Worm (Caenorhabditis elegans) whole organism, L1 larva: ENCODE measurements around the gene fbf-2.

Source experiments
- C04F5.9 ChIP-seq: sonication (generic microtip); optimal IDR thresholded peaks from 2 replicates; lab custom pipeline; 2016; ENCODE audit warnings: missing genetic modification characterization, missing compliant biosample characterization
- C34B4.2 ChIP-seq: sonication (generic microtip); optimal IDR thresholded peaks from 2 replicates; lab custom pipeline; 2017; ENCODE audit warnings: mild to moderate bottlenecking, missing genetic modification characterization, missing compliant biosample characterization
- alr-1 ChIP-seq: fragments of 200-800 bp; sonication (Bioruptor generic); optimal IDR thresholded peaks from 2 replicates; lab custom pipeline; 2018; ENCODE audit warnings: borderline replicate concordance, mild to moderate bottlenecking, missing genetic modification characterization, missing compliant biosample characterization
- ceh-8 ChIP-seq: fragments of 200-800 bp; sonication (Bioruptor generic); optimal IDR thresholded peaks from 2 replicates; lab custom pipeline; 2018; ENCODE audit warnings: mild to moderate bottlenecking, missing genetic modification characterization, moderate library complexity, missing compliant biosample characterization
- ceh-88 ChIP-seq: fragments of 200-800 bp; sonication (Bioruptor generic); IDR thresholded peaks from 2 replicates; pipeline ENCODE4 v1.3.6; 2022; ENCODE audit warnings: missing genetic modification characterization, missing compliant biosample characterization
- ces-1 ChIP-seq: fragments of 150-350 bp; optimal IDR thresholded peaks from 2 replicates; lab custom pipeline; 2014; ENCODE audit warnings: missing biosample characterization, missing genetic modification reagents, missing genetic modification characterization
- dpl-1 ChIP-seq, 3 experiments: fragments of 150-350 bp in 2 of 3; sonication (generic microtip) in 1 of 3; optimal IDR thresholded peaks; 2 replicates each; lab custom pipeline; 2014 to 2017; ENCODE audit warnings: missing biosample characterization in 3 of 3, missing genetic modification characterization in 3 of 3, missing genetic modification reagents in 3 of 3
- efl-3 ChIP-seq: fragments of 200-800 bp; sonication (Bioruptor generic); optimal IDR thresholded peaks from 2 replicates; lab custom pipeline; 2018; ENCODE audit warnings: mild to moderate bottlenecking, missing genetic modification characterization, missing compliant biosample characterization
- isw-1 ChIP-seq: fragments of 200-800 bp; sonication (Bioruptor generic); IDR thresholded peaks from 2 replicates; pipeline ENCODE4 v1.3.6; 2022; ENCODE audit warnings: missing genetic modification characterization, missing compliant biosample characterization
- jun-1 ChIP-seq: fragments of 150-350 bp; optimal IDR thresholded peaks from 2 replicates; lab custom pipeline; 2014; ENCODE audit warnings: missing biosample characterization, missing genetic modification reagents, missing genetic modification characterization
- nhr-19 ChIP-seq: fragments of 200-800 bp; sonication (Bioruptor generic); conservative IDR thresholded peaks from 2 replicates; pipeline ENCODE4 v1.3.6; 2022; ENCODE audit warnings: missing genetic modification characterization, missing compliant biosample characterization
- nhr-20 ChIP-seq: sonication (generic microtip); optimal IDR thresholded peaks from 2 replicates; lab custom pipeline; 2016; ENCODE audit warnings: mild to moderate bottlenecking, missing genetic modification characterization, missing compliant biosample characterization
- nhr-47 ChIP-seq: sonication (generic microtip); optimal IDR thresholded peaks from 2 replicates; lab custom pipeline; 2016; ENCODE audit warnings: mild to moderate bottlenecking, missing genetic modification characterization, moderate library complexity, missing compliant biosample characterization
- pag-3 ChIP-seq: sonication (generic microtip); optimal IDR thresholded peaks from 2 replicates; lab custom pipeline; 2017; ENCODE audit warnings: missing genetic modification characterization, mild to moderate bottlenecking, missing compliant biosample characterization, antibody characterized with exemption, borderline replicate concordance; ENCODE audit not compliant: insufficient read depth
- rnt-1 ChIP-seq: sonication (generic microtip); optimal IDR thresholded peaks from 2 replicates; lab custom pipeline; 2016; ENCODE audit warnings: mild to moderate bottlenecking, missing genetic modification characterization, moderate library complexity, missing compliant biosample characterization
- sptf-1 ChIP-seq: fragments of 150-350 bp; optimal IDR thresholded peaks from 2 replicates; lab custom pipeline; 2014; ENCODE audit warnings: missing biosample characterization, missing genetic modification characterization
- swsn-7 ChIP-seq: sonication (generic microtip); optimal IDR thresholded peaks from 2 replicates; lab custom pipeline; 2016; ENCODE audit warnings: missing genetic modification characterization, missing compliant biosample characterization
- unc-30 ChIP-seq: sonication (generic microtip); optimal IDR thresholded peaks from 2 replicates; lab custom pipeline; 2017; ENCODE audit warnings: missing biosample characterization, missing genetic modification characterization
- unc-98 ChIP-seq: fragments of 200-800 bp; sonication (Bioruptor generic); IDR thresholded peaks from 2 replicates; pipeline ENCODE4 v1.3.6; 2022; ENCODE audit warnings: missing genetic modification characterization, missing compliant biosample characterization
- vab-15 ChIP-seq: sonication (generic microtip); optimal IDR thresholded peaks from 2 replicates; lab custom pipeline; 2017; ENCODE audit warnings: missing genotype, mild to moderate bottlenecking, missing genetic modification characterization, missing compliant biosample characterization
- zag-1 ChIP-seq: fragments of 150-350 bp; optimal IDR thresholded peaks from 2 replicates; lab custom pipeline; 2014; ENCODE audit warnings: missing biosample characterization, missing genetic modification characterization

Gene fbf-2

DNA sequence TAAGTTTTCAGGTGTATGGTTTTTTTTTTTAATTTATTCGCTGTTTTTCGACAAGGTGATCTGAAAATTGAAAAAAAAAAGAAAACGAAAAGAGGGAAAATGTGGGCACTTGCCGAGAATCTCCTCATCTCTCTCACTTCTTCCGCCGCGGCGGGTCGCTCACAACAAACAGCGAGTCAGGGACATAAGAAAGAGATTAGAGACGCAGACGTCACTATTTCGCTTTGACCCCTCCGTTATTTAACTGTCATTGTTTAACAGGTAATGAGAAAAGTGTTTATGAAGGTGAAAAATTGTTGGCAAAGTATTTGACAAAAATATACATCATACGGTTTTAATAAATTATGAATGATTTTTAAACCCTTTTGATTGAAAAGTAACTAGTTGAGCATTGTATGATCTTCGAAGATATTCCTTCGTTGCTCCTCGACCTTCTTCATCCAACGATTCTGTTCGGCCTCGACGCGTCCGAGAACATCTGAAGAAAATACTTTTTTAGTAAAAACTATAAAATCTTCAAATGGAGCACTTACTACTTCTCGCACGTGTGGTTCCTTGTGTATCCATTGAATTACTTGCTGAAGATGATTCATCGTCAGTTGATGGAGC is 45.2 kb downstream of the fbf-2 start (continued):
- no peak for TF ChIP-seq jun-1 (tag; lab: Kevin White, UChicago)

ce11 chrII:6045048-6045447 is 46.2 kb downstream of the fbf-2 start, which contains the start of gene R12C12.5:
Gene R12C12.5, minus strand, starts transcription at chrII:6045148.
- TF ChIP-seq unc-98 (GFP tag; lab: Robert Waterston, UW) (no peak), unc-30 (tag; lab: Kevin White, UChicago) (no peak), alr-1 (tag; lab: Kevin White, UChicago) (no peak), isw-1 (GFP tag; lab: Robert Waterston, UW) (no peak), swsn-7 (tag; lab: Kevin White, UChicago) (no peak), pag-3 (tag; lab: Kevin White, UChicago) (no peak), ceh-88 (GFP tag; lab: Robert Waterston, UW) (no peak)

ce11 chrII:6043166-6043565 is 48.1 kb downstream of the fbf-2 start, which contains the start of gene R12C12.10:
Gene R12C12.10, minus strand, starts transcription at chrII:6043266.
- TF ChIP-seq zag-1 (tag; lab: Kevin White, UChicago) = no peak
- no peak for TF ChIP-seq unc-98 (GFP tag; lab: Robert Waterston, UW)
- no peak for TF ChIP-seq efl-3 (GFP tag; lab: Kevin White, UChicago)
- no peak for TF ChIP-seq dpl-1 (GFP tag; optimal IDR thresholded peaks at IDR 0.05; lab: Kevin White, UChicago)
- no peak for TF ChIP-seq nhr-19 (GFP tag; lab: Robert Waterston, UW)
- TF ChIP-seq C04F5.9 (tag; lab: Kevin White, UChicago) = no peak
- no peak for TF ChIP-seq rnt-1 (tag; lab: Kevin White, UChicago)
- TF ChIP-seq vab-15 (tag; lab: Kevin White, UChicago) = no peak
- no peak for TF ChIP-seq ces-1 (GFP tag; lab: Kevin White, UChicago)
- TF ChIP-seq sptf-1 (tag; lab: Kevin White, UChicago) = no peak
- TF ChIP-seq nhr-47 (tag; lab: Kevin White, UChicago) = no peak
- TF ChIP-seq C34B4.2 (tag; lab: Kevin White, UChicago) = no peak
- TF ChIP-seq ceh-8 (GFP tag; lab: Kevin White, UChicago) = no peak
- TF ChIP-seq nhr-20 (tag; lab: Kevin White, UChicago) = no peak
- TF ChIP-seq jun-1 (tag; lab: Kevin White, UChicago) = no peak
- TF ChIP-seq, all 84 proteins: peak for 0
